Fruit fly (Drosophila melanogaster): ENCODE measurements around the gene Sgp.

dm6 chr2L:8490439-8490838 lies 29.1 kb upstream of the Sgp start, which contains the start of gene CG43400:
- no peak for TF ChIP-seq foxo (GFP tag; optimal IDR thresholded peaks at IDR 0.05)
- no peak for TF ChIP-seq pan (optimal IDR thresholded peaks at IDR 0.05)
- TF ChIP-seq dsf (GFP tag; optimal IDR thresholded peaks at IDR 0.05; ENCODE audit: borderline replicate concordance) = no peak
- no peak for TF ChIP-seq lola (GFP tag; optimal IDR thresholded peaks at IDR 0.05)
- no peak for TF ChIP-seq Vsx2 (GFP tag; optimal IDR thresholded peaks at IDR 0.05; ENCODE audit: partially characterized antibody)
- no peak for TF ChIP-seq br (GFP tag; optimal IDR thresholded peaks at IDR 0.05)
- no peak for TF ChIP-seq Myc (optimal IDR thresholded peaks at IDR 0.05)
- TF ChIP-seq Hr83 (GFP tag; optimal IDR thresholded peaks at IDR 0.05; ENCODE audit: poor library complexity, severe bottlenecking) = no peak
- no peak for TF ChIP-seq dl (GFP tag; optimal IDR thresholded peaks at IDR 0.05; ENCODE audit: insufficient read depth in 1 of 2, partially characterized antibody in 2 of 2)
- no peak for TF ChIP-seq Sp1 (GFP tag; optimal IDR thresholded peaks at IDR 0.05)

All from whole organism, wandering third instar larva.